Fruit fly (Drosophila melanogaster) Kc167 (cell line): ENCODE measurements around the gene comt.

ENCODE experiments used
- Sin3A ChIP-seq: fragments of >200 bp; optimal IDR thresholded peaks from 2 replicates; lab custom pipeline; 2018; ENCODE audit warnings: missing external identifiers
- h ChIP-seq: fragments of >200 bp; optimal IDR thresholded peaks from 3 replicates; lab custom pipeline; 2018; ENCODE audit warnings: missing external identifiers
- psq ChIP-seq: fragments of >200 bp; optimal IDR thresholded peaks from 2 replicates; lab custom pipeline; 2017; ENCODE audit warnings: missing external identifiers

dm6 chrX:13303656-13304647, 45.1 kb downstream of the comt start:
- TF ChIP-seq psq (lab: Kevin White, UChicago) (no peak), h (no peak), Sin3A (lab: Kevin White, UChicago) (no peak)
